Worm (Caenorhabditis elegans) whole organism, L3 larva: Measurements from ENCODE around the gene T24H10.5.

ENCODE experiments used
- eor-1 ChIP-seq, 2 experiments: fragments of 150-350 bp; optimal IDR thresholded peaks; 2 replicates each; lab custom pipeline; 2014 to 2018; ENCODE audit warnings: missing biosample characterization in 2 of 2, missing genetic modification characterization in 2 of 2
- fkh-2 ChIP-seq: fragments of 150-350 bp; optimal IDR thresholded peaks from 2 replicates; lab custom pipeline; 2014; ENCODE audit warnings: missing biosample characterization, missing genetic modification reagents, missing genetic modification characterization
- fos-1 ChIP-seq: fragments of 150-350 bp; optimal IDR thresholded peaks from 2 replicates; lab custom pipeline; 2014; ENCODE audit warnings: missing biosample characterization, missing genetic modification characterization
- nhr-77 ChIP-seq: fragments of 150-350 bp; optimal IDR thresholded peaks from 2 replicates; lab custom pipeline; 2014; ENCODE audit warnings: missing biosample characterization, missing genetic modification characterization
- sea-2 ChIP-seq: fragments of 150-350 bp; sonication (generic microtip); optimal IDR thresholded peaks from 4 replicates; lab custom pipeline; 2014; ENCODE audit warnings: missing biosample characterization, missing genetic modification reagents, missing genetic modification characterization
- snpc-4 ChIP-seq: fragments of 150-350 bp; optimal IDR thresholded peaks from 2 replicates; lab custom pipeline; 2014; ENCODE audit warnings: missing biosample characterization, missing genetic modification characterization
- unc-39 ChIP-seq: sonication (generic microtip); optimal IDR thresholded peaks from 4 replicates; lab custom pipeline; 2017; ENCODE audit warnings: missing biosample characterization, missing genetic modification characterization
- zag-1 ChIP-seq: fragments of 150-350 bp; optimal IDR thresholded peaks from 2 replicates; lab custom pipeline; 2014; ENCODE audit warnings: missing biosample characterization, missing genetic modification characterization
- ztf-4 ChIP-seq: fragments of 150-350 bp; optimal IDR thresholded peaks from 2 replicates; lab custom pipeline; 2014; ENCODE audit warnings: missing biosample characterization, missing genetic modification characterization

DNA sequence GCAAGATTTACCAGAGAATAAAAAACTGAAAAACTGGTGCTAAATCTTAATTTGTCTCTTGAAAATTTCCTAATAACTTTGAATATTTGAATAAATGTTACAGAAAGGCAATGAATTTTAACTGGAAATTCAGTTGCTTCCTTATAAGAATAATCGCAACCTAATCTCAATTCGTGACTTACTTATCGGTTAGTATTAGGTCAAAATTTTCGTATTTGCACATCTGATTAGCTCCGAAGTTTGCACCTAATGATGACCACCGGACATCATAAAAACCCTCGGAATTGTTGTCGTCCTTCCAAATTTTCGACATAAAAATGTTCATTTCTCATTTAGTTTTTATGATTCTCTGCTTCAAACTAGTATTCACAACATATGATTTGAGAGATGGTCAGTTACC lies 36.9 kb downstream of the T24H10.5 start, which contains the start of gene C16D2.3:
- TF ChIP-seq nhr-77 (tag; lab: Kevin White, UChicago) (no peak), ztf-4 (tag; lab: Kevin White, UChicago) (no peak), unc-39 (tag; lab: Kevin White, UChicago) (no peak), fos-1 (tag; lab: Kevin White, UChicago) (no peak), zag-1 (tag; lab: Kevin White, UChicago) (no peak), snpc-4 (tag; lab: Kevin White, UChicago) (no peak), fkh-2 (no peak), eor-1 (tag; optimal IDR thresholded peaks at IDR 0.05; lab: Kevin White, UChicago) (no peak), sea-2 (no peak)
